Worm (Caenorhabditis elegans) whole organism, late embryonic: ENCODE results near the gene Y44A6D.5.

Experiments
- C38D4.7 ChIP-seq: fragments of 200-800 bp; sonication (Bioruptor generic); optimal IDR thresholded peaks from 2 replicates; lab custom pipeline; 2018; ENCODE audit warnings: mild to moderate bottlenecking, missing genetic modification characterization, moderate library complexity, missing compliant biosample characterization
- elt-4 ChIP-seq: sonication (generic microtip); optimal IDR thresholded peaks from 2 replicates; lab custom pipeline; 2016; ENCODE audit warnings: missing genetic modification characterization, missing compliant biosample characterization
- hlh-8 ChIP-seq: sonication (generic microtip); optimal IDR thresholded peaks from 2 replicates; lab custom pipeline; 2016; ENCODE audit warnings: missing genotype, missing genetic modification characterization, missing compliant biosample characterization
- nhr-11 ChIP-seq: fragments of 150-350 bp; optimal IDR thresholded peaks from 2 replicates; lab custom pipeline; 2014; ENCODE audit warnings: missing biosample characterization, missing genetic modification characterization

DNA sequence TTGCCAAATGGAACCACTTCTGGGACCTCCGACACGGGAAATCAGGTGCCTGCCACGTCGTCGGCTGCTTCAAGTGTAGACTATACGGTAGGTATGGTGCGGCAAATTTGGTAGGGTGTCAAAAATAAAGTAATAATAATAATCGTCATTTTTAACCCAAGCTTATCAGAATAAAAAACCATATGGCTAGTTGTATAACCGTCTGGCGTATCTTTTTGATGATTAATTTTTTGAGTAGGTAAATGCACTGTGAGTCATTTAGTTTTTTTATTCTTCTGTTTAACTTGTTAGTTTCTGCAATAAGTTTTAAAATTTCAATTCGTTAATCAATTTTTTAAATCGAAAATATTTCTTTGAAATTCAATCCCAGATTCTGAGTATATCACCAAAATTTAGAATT is 47.3 kb downstream of the Y44A6D.5 start:
- no peak for TF ChIP-seq C38D4.7 (GFP tag; lab: Kevin White, UChicago)
- no peak for TF ChIP-seq nhr-11 (tag; lab: Kevin White, UChicago)
- no peak for TF ChIP-seq hlh-8 (tag; lab: Kevin White, UChicago)
- no peak for TF ChIP-seq elt-4 (tag; lab: Kevin White, UChicago)
